Worm (Caenorhabditis elegans) whole organism, L4/young adult: ENCODE data around the gene klp-3.

Experiments
- W03F9.2 ChIP-seq: fragments of 150-350 bp; optimal IDR thresholded peaks from 2 replicates; lab custom pipeline; 2014; ENCODE audit warnings: missing biosample characterization, missing genetic modification characterization
- dao-5 ChIP-seq: sonication (generic microtip); optimal IDR thresholded peaks from 2 replicates; lab custom pipeline; 2016; ENCODE audit warnings: missing genotype, missing genetic modification characterization, moderate library complexity, missing compliant biosample characterization
- him-1 ChIP-seq: sonication (generic microtip); optimal IDR thresholded peaks from 2 replicates; lab custom pipeline; 2016; ENCODE audit warnings: missing genotype, missing genetic modification reagents, missing genetic modification characterization, missing compliant biosample characterization

klp-3 gene

ce11 chrII:7863480-7864125 is 21.4 kb downstream of the klp-3 start:
- TF ChIP-seq him-1 = no peak

DNA sequence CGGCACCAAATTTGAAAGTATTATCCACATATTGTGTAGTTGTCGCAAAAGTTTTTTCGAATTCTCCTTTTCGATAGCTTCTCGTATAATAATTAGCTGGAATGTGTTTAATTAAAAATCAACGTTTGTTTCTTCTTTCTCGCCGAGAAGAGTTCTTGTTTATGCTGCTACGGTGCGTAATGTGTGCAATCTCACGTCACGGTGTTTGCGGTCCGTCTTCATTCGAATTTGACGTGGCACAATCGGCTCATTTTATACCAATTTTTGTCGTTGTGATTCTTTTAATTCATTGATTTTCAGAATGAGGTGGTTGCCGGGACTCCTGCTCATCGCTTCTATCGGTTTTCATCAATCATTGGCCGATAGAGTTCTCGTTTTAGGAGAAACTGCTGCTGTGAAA is 22.1 kb downstream of the klp-3 start, which contains the start of gene ostb-1:
Gene ostb-1 (plus strand): TSS at position 301 of the 400 bp plus-strand sequence.
- no peak for TF ChIP-seq him-1
- no peak for TF ChIP-seq dao-5
- TF ChIP-seq W03F9.2 = no peak

DNA sequence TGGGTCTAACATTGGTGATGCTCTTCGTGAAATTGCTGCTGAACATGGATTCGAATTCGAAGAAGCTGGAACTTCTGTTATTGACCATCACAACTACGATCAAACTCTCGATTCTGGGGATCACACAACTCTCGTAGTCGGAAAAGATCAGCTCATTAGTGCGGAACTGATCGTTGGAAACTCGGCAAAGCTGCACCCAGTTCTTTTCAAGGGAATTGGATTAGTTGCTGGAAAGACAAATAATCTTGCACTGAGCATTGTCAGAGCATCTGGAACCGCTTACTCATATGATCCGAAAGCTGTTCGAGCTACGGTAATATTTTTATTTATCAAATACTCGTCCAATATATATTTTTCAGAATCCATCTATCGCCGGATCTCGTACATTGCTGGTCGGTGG is 22.7 kb downstream of the klp-3 start:
- TF ChIP-seq dao-5 = no peak
- no peak for TF ChIP-seq W03F9.2
- no peak for TF ChIP-seq him-1

ce11 chrII:7866081-7866480 is 23.9 kb downstream of the klp-3 start:
- TF ChIP-seq W03F9.2 = no peak
- TF ChIP-seq him-1 = no peak

ce11 chrII:7870062-7870461 is 27.9 kb downstream of the klp-3 start, which contains the start of gene ztf-17:
TSS of gene ztf-17 (minus strand) at chrII:7870162.
- TF ChIP-seq dao-5 = no peak
- no peak for TF ChIP-seq W03F9.2
- no peak for TF ChIP-seq him-1

- TF ChIP-seq dao-5 = no peak
- TF ChIP-seq W03F9.2 = peak; percentile 3
Measured at ce11 chrII:7870632-7871031, 28.5 kb downstream of the klp-3 start.

DNA sequence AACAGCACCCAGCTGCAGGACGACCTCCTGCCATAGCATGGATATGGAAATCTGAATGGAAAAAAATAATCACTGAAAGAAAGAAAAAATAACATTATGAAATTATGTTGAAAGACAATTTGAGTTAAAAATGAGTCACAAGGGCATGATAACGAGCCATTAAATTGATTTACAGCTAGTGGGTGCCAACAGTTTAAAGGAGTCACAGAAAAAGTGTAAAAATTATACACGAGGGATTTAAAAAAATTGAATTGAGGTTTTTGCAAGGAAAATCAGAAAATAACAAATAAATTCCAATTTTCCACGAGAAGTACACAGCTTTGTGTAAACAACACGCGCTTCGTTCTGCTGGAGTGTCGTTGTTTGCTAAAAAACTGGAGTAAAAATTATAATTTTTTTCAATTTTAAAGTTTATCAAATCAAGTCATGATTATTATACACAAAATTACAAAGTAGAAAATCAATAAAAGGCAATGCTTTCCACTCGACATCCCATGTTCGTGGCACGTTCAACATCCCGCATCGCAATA is 31.8 kb downstream of the klp-3 start, which contains the start of gene T01H3.3:
Gene T01H3.3 (minus strand): TSS at position 51 of the 530 bp plus-strand sequence.
- no peak for TF ChIP-seq him-1
- TF ChIP-seq W03F9.2 = peak; percentile 20
- TF ChIP-seq dao-5 = no peak

DNA sequence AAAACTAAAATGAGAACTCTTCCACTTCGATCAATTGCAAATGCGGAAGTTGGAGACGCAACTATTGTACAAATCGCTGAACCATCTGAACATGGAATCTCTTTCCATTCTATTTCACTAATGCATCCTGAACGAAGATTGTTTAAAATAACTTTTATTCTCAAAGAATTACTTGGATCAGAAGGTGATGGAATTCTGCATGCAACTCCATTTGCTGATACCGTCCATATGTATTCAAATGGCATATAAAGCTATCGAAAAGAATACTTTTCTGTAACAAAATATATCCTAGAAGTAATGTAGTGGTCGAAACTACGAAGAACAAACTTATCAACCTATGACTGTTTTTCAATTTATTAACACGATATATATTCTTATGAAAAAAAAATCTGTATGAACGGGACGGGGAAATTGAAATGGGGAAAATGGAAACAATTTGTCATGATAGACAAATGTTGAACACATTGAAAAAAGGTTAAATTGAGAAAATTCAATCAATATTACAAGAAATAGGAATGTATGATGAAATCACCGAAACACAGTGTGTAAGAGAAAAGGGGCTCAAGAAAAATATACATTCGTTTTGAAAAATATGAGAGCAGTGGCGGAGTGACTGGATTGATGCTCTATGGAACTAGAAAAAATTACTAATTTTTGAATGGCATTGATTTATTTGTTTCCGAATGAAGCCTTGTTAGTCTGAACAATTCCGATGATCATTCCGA is 35.8 kb downstream of the klp-3 start, which contains the start of gene T01H3.2:
Gene T01H3.2 (minus strand): TSS at position 251 of the 725 bp plus-strand sequence.
- TF ChIP-seq dao-5 (no peak), W03F9.2 (no peak), him-1 (no peak)

DNA sequence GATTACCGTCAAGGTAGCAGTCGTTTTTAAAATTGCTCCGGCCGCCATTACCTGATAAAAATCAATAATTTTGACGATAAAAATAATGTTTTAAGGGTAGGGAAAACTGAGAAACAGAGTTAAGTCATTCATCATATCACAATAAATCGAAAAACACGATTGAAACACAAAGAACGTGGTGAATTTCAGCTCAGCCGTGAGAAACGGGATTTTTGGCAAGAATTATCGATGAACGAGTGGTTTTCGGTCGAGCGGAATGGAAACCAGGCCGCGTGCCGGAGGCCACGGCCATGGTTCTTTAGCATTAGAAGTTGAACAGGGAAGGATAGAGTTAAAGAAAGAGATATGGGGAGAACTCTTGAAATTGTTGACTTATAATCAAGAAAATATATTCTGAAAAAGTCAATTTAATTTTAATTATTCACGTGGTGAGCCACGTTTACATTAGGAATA is 37.1 kb downstream of the klp-3 start, which contains the start of the genes vha-4 and T01H3.5:
Gene vha-4 (minus strand): TSS at position 51 of the 453 bp plus-strand sequence.
Gene T01H3.5 (plus strand): TSS at position 351 of the 453 bp plus-strand sequence.
- no peak for TF ChIP-seq him-1
- TF ChIP-seq dao-5 = no peak
- no peak for TF ChIP-seq W03F9.2

ce11 chrII:7880373-7880862 is 38.3 kb downstream of the klp-3 start, which contains the start of gene perm-1:
TSS of gene perm-1 (plus strand) at chrII:7880812.
- no peak for TF ChIP-seq him-1
- no peak for TF ChIP-seq dao-5
- peak; percentile 73 for TF ChIP-seq W03F9.2

DNA sequence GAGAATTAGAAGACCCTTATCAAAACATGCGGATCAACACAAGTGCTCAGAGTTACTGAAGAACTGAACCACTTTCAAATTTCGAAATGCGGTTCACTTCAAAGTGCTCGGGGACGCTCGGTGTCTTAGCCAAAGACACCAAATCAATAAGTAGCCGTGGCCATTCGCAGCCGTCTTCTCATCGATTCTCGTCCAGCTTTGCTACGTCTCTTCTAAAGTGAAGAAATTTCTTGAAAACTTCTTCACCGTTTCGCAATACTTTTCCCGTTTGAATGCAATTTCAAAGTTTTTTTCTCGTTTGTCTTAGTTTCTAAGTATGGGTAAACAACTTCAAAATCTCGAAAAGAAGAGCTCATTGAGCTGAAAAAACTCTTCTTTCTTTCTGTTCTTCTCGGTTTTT is 42.7 kb downstream of the klp-3 start:
- no peak for TF ChIP-seq W03F9.2
- peak; percentile 16 for TF ChIP-seq him-1

DNA sequence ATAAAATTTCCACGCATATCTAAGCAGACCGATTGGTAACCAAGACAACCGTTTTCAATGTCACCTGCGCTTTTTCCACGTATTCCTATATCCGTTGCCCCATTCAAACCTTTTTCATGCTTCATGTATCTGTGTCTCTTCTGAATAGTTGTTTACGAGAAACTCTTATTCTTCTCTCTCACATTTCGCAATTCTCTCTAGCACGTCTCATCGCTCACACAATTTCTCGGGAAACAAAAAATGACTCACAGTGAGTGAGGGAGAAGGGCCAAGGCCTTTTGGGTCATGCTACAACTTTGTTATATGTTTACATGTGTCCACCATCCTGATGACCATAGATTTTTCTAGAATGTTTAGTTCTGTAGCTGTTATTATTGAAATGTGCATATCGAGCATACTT is 45.1 kb downstream of the klp-3 start:
- no peak for TF ChIP-seq W03F9.2
- TF ChIP-seq dao-5 = no peak
- no peak for TF ChIP-seq him-1

DNA sequence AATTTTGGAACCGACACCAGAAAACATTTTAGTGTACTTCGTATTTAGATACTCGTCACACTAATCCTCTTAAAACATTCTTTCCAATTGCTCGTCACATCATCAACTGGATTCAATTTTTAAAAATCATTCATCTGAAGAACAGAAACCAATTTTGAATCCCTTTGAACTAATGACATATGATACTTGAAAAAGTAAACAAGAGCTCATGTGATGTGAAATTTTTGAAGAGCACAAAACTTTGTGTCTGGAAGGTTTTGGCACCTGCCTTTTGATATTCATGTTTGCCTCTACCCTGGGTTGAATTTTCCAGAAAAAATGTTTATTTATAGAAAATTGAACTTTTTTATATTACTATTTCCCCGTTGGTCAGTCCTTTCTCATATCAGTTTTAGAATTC is 46.6 kb downstream of the klp-3 start:
- peak; percentile 16 for TF ChIP-seq W03F9.2
- no peak for TF ChIP-seq him-1

DNA sequence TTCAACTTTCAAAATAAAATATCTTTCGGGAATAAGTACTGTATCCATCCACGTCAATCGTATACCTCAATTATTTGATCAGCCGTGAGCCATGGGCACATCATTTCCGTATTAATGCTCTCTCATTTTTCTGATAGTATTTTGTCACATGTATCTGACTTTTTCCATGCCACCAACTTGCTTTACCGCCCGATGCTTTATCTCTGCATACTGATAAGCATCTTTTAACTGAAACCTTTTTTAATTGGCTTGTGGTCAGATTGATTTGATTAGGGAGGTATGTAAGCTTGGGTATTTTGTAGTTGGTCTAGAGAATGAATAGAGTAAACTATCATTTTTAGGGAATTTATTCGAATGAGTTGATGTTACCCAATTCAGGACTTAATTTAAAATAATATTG is 47.2 kb downstream of the klp-3 start:
- no peak for TF ChIP-seq W03F9.2
- no peak for TF ChIP-seq dao-5
- no peak for TF ChIP-seq him-1

DNA sequence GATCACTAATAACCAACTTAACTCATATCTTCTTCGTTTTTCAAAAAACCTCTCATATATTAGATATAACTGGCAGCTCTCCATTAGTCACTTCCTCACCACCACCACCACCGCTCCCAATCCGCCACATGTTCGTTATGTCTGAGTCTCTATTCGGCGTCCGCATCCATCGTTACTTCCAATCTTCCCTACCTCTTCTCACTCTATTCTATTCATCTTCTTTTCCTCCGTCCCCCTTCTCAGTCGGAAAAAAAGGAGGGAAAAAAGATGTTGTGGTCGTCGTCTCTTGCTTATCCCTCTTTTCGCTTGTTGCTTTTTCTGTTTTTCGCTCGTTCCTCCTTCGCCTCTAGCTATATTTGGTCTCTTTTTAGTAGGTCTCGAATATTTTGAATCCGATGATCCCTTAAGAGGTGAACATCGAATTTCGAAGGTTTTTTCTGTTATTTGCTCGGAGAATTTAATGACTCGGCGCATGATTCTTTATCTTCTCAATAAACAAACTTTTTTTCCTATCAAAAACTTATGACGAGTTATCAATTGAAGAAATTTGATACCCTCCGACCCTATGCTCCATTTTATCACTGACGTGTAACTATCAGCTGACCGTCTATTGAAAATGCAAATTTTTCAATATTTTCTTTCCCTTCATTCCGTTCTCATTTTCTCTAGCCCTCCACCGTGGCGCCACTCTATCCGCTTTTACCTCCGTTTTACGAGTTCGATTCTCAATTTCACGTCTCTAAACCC is 49.9 kb downstream of the klp-3 start:
- TF ChIP-seq W03F9.2 (no peak), him-1 (peak; percentile 30)
